Worm (Caenorhabditis elegans): ENCODE data around the gene srw-32.
"Not testable (repeated sequence)": the region's sequence is repeated elsewhere in the genome, so short reads cannot be mapped to it uniquely, and the experiment has no call there.

Gene srw-32

DNA sequence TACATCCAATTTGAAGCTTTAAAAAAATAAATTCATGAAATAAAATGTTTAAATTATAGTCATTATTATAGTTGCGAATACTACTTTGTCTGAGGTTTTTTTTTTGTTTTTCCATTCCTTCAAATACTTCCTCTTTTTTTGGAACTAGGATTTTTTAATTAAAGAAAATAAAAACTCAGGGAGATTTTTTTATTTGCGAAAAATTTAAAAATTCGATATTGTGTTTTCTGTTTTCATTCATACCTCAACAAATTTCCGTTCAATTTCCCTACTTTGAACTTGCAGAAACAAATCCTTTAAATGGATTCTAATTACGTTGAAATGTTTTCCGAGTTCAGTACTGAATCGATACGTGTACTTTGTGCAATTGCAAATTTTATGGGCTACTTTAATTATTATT, at the start of gene srw-32:
Gene srw-32 (plus strand): TSS at position 301 of the 400 bp plus-strand sequence.
- no peak for TF ChIP-seq ama-1 (optimal IDR thresholded peaks at IDR 0.05)
- TF ChIP-seq F13C5.2 (tag; optimal IDR thresholded peaks at IDR 0.05) = no peak
- no peak for TF ChIP-seq flt-1 (GFP tag; IDR thresholded peaks at IDR 0.05)
- TF ChIP-seq scrt-1 (GFP tag; IDR thresholded peaks at IDR 0.05) = no peak
- TF ChIP-seq tbx-11 (GFP tag; IDR thresholded peaks at IDR 0.05) = no peak
- no peak for TF ChIP-seq hmbx-1 (tag; optimal IDR thresholded peaks at IDR 0.05)
- no peak for TF ChIP-seq pes-1 (GFP tag; IDR thresholded peaks at IDR 0.05)
- no peak for TF ChIP-seq ets-7 (tag; optimal IDR thresholded peaks at IDR 0.05)
- no peak for TF ChIP-seq tra-4 (tag; optimal IDR thresholded peaks at IDR 0.05)
- no peak for TF ChIP-seq sea-1 (GFP tag; conservative IDR thresholded peaks at IDR 0.05)
- no peak for TF ChIP-seq aly-1 (tag; optimal IDR thresholded peaks at IDR 0.05)

DNA sequence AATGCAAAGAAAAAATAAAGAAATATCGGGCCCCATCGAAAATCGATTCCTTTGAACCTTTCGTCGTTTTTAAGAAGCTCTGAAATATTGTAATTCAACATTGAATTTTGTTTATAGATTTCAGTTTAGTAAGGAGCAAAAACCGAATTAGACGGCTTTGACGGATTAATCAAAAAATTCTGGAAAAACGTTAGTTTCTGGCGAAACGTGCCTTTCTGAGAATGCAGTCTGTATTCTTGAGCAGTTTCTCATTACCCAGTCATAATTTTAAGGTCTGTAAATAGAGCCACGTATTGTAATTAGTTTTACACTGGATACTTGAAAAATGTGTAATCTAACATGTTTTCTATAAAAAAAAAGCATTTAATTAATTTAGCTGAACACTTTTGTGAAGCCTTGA, 48.5 kb upstream of the srw-32 start, which contains the start of gene srz-48:
Gene srz-48 (minus strand): TSS at position 101 of the 400 bp plus-strand sequence.
- TF ChIP-seq tbx-37 (GFP tag; conservative IDR thresholded peaks at IDR 0.05) (no peak), sea-1 (GFP tag; conservative IDR thresholded peaks at IDR 0.05) (no peak), B0310.2 (tag; optimal IDR thresholded peaks at IDR 0.05) (no peak), pes-1 (GFP tag; IDR thresholded peaks at IDR 0.05) (no peak), ceh-13 (GFP tag; optimal IDR thresholded peaks at IDR 0.05) (no peak), F13C5.2 (tag; optimal IDR thresholded peaks at IDR 0.05) (no peak)

ce11 chrV:17464278-17464677, 44.3 kb upstream of the srw-32 start, which contains the start of gene F20E11.7:
TSS of gene F20E11.7 (plus strand) at chrV:17464578.
- TF ChIP-seq flt-1 (GFP tag; IDR thresholded peaks at IDR 0.05); tbx-37 (GFP tag; conservative IDR thresholded peaks at IDR 0.05); tra-4 (tag; optimal IDR thresholded peaks at IDR 0.05): not testable (repeated sequence)

ce11 chrV:17466751-17467150, 41.8 kb upstream of the srw-32 start, which contains the start of gene srw-72:
TSS of gene srw-72 (plus strand) at chrV:17467051.
- TF ChIP-seq scrt-1 (GFP tag; IDR thresholded peaks at IDR 0.05) = no peak
- no peak for TF ChIP-seq ceh-36 (tag; optimal IDR thresholded peaks at IDR 0.05)
- no peak for TF ChIP-seq tbx-11 (GFP tag; IDR thresholded peaks at IDR 0.05)
- TF ChIP-seq B0310.2 (tag; optimal IDR thresholded peaks at IDR 0.05) = no peak
- no peak for TF ChIP-seq F13C5.2 (tag; optimal IDR thresholded peaks at IDR 0.05)
- no peak for TF ChIP-seq flt-1 (GFP tag; IDR thresholded peaks at IDR 0.05)
- TF ChIP-seq sea-1 (GFP tag; conservative IDR thresholded peaks at IDR 0.05) = no peak
- no peak for TF ChIP-seq ama-1 (optimal IDR thresholded peaks at IDR 0.05)
- no peak for TF ChIP-seq hmg-4 (GFP tag; optimal IDR thresholded peaks at IDR 0.05)
- TF ChIP-seq tbx-37 (GFP tag; conservative IDR thresholded peaks at IDR 0.05) = no peak

ce11 chrV:17467881-17468280, 40.7 kb upstream of the srw-32 start:
- no peak for TF ChIP-seq tbx-37 (GFP tag; conservative IDR thresholded peaks at IDR 0.05)
- TF ChIP-seq ceh-36 (tag; optimal IDR thresholded peaks at IDR 0.05) = no peak
- no peak for TF ChIP-seq flt-1 (GFP tag; IDR thresholded peaks at IDR 0.05)
- no peak for TF ChIP-seq ama-1 (optimal IDR thresholded peaks at IDR 0.05)
- no peak for TF ChIP-seq hmbx-1 (tag; optimal IDR thresholded peaks at IDR 0.05)
- TF ChIP-seq B0310.2 (tag; optimal IDR thresholded peaks at IDR 0.05) = no peak
- TF ChIP-seq ceh-13 (GFP tag; optimal IDR thresholded peaks at IDR 0.05) = no peak
- no peak for TF ChIP-seq hnd-1 (tag; optimal IDR thresholded peaks at IDR 0.05)
- no peak for TF ChIP-seq scrt-1 (GFP tag; IDR thresholded peaks at IDR 0.05)
- TF ChIP-seq tra-4 (tag; optimal IDR thresholded peaks at IDR 0.05) = no peak

ce11 chrV:17469180-17469579, 39.4 kb upstream of the srw-32 start, which contains the start of gene F20E11.17:
TSS of gene F20E11.17 (minus strand) at chrV:17469280.
- no peak for TF ChIP-seq flt-1 (GFP tag; IDR thresholded peaks at IDR 0.05)
- TF ChIP-seq ets-7 (tag; optimal IDR thresholded peaks at IDR 0.05) = no peak
- no peak for TF ChIP-seq sea-1 (GFP tag; conservative IDR thresholded peaks at IDR 0.05)
- no peak for TF ChIP-seq tbx-11 (GFP tag; IDR thresholded peaks at IDR 0.05)
- no peak for TF ChIP-seq ceh-13 (GFP tag; optimal IDR thresholded peaks at IDR 0.05)
- no peak for TF ChIP-seq pes-1 (GFP tag; IDR thresholded peaks at IDR 0.05)
- no peak for TF ChIP-seq ama-1 (optimal IDR thresholded peaks at IDR 0.05)
- no peak for TF ChIP-seq tbx-37 (GFP tag; conservative IDR thresholded peaks at IDR 0.05)
- TF ChIP-seq ceh-36 (tag; optimal IDR thresholded peaks at IDR 0.05) = no peak
- no peak for TF ChIP-seq B0310.2 (tag; optimal IDR thresholded peaks at IDR 0.05)
- no peak for TF ChIP-seq scrt-1 (GFP tag; IDR thresholded peaks at IDR 0.05)
- TF ChIP-seq hmg-4 (GFP tag; optimal IDR thresholded peaks at IDR 0.05) = no peak
- no peak for TF ChIP-seq hmbx-1 (tag; optimal IDR thresholded peaks at IDR 0.05)
- TF ChIP-seq hnd-1 (tag; optimal IDR thresholded peaks at IDR 0.05) = no peak
- no peak for TF ChIP-seq tra-4 (tag; optimal IDR thresholded peaks at IDR 0.05)
- TF ChIP-seq aly-1 (tag; optimal IDR thresholded peaks at IDR 0.05) = no peak
- TF ChIP-seq F13C5.2 (tag; optimal IDR thresholded peaks at IDR 0.05) = no peak

DNA sequence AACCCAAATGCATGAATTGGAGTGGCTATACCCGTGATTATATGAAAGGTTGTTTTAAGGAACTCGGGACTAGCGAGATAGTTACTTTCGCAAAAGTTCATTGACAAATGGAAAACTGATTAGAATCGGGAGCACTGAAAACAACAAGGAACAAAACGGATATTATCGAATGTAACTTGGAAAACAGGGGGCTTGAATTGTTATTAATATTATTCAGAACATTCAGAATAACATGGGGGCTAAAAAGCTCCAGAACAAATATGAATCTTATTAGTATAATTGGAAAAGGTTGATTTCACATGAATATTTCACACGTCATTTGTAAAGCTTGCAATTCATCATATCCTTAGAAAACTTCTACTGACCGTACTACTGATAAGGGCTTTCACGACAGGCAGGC, 37.0 kb upstream of the srw-32 start, which contains the start of gene srh-235:
Gene srh-235 (minus strand): TSS at position 101 of the 400 bp plus-strand sequence.
- TF ChIP-seq tbx-11 (GFP tag; IDR thresholded peaks at IDR 0.05) (no peak), pes-1 (GFP tag; IDR thresholded peaks at IDR 0.05) (no peak), hnd-1 (tag; optimal IDR thresholded peaks at IDR 0.05) (no peak), sea-1 (GFP tag; conservative IDR thresholded peaks at IDR 0.05) (no peak), tra-4 (tag; optimal IDR thresholded peaks at IDR 0.05) (no peak), hmg-4 (GFP tag; optimal IDR thresholded peaks at IDR 0.05) (no peak), B0310.2 (tag; optimal IDR thresholded peaks at IDR 0.05) (no peak)

DNA sequence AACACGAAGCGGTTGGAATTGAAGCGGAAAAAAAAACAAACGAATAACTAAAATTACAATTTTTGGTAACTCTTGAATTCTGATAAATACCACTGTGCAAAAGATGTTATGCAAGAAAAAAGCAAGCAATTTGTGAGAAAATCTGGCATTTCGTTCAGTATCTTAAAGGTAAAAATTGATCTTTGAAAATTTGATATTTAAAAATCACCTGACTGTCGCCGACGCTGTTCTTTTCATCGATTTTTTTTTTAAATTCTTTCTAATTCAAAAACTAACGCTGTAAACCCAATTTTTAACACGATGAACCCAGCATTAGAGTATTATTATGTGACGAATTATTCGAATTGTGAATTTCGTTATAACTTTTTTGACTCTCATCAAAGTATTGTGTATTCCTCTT, 34.9 kb upstream of the srw-32 start, which contains the start of gene srh-123:
Gene srh-123 (plus strand): TSS at position 301 of the 400 bp plus-strand sequence.
- TF ChIP-seq tbx-37 (GFP tag; conservative IDR thresholded peaks at IDR 0.05) (no peak), B0310.2 (tag; optimal IDR thresholded peaks at IDR 0.05) (no peak), tra-4 (tag; optimal IDR thresholded peaks at IDR 0.05) (no peak), F13C5.2 (tag; optimal IDR thresholded peaks at IDR 0.05) (no peak), ceh-36 (tag; optimal IDR thresholded peaks at IDR 0.05) (no peak), scrt-1 (GFP tag; IDR thresholded peaks at IDR 0.05) (no peak), hmbx-1 (tag; optimal IDR thresholded peaks at IDR 0.05) (no peak)

Measured in whole organism, early embryonic.